Fruit fly (Drosophila melanogaster) whole organism, embryonic: ENCODE data around the gene Nse4.

Experiments used
- B-H2 ChIP-seq: fragments of 200-800 bp; sonication (Bioruptor generic); optimal IDR thresholded peaks from 2 replicates; lab custom pipeline; 2018; ENCODE audit warnings: missing biosample characterization, mild to moderate bottlenecking, missing genetic modification characterization
- CG10209 ChIP-seq: fragments of 200-800 bp; sonication (Bioruptor generic); optimal IDR thresholded peaks from 3 replicates; lab custom pipeline; 2017; ENCODE audit warnings: missing biosample characterization, mild to moderate bottlenecking, missing genetic modification characterization, missing genetic modification reagents
- CG10274 ChIP-seq: fragments of 200-800 bp; sonication (Bioruptor generic); optimal IDR thresholded peaks from 3 replicates; lab custom pipeline; 2017; ENCODE audit warnings: missing biosample characterization, mild to moderate bottlenecking, missing genetic modification characterization
- CG10979 ChIP-seq: fragments of 200-800 bp; sonication (Bioruptor generic); optimal IDR thresholded peaks from 2 replicates; lab custom pipeline; 2018; ENCODE audit warnings: missing biosample characterization, mild to moderate bottlenecking, missing genetic modification characterization, moderate library complexity
- CG11695 ChIP-seq: fragments of 200-800 bp; sonication (Bioruptor generic); IDR thresholded peaks from 3 replicates; pipeline ENCODE4 v1.3.6; 2022; ENCODE audit warnings: missing biosample characterization, missing genetic modification characterization
- CG12071 ChIP-seq: fragments of 200-800 bp; sonication (Bioruptor generic); optimal IDR thresholded peaks from 3 replicates; lab custom pipeline; 2018; ENCODE audit warnings: missing biosample characterization, mild to moderate bottlenecking, missing genetic modification characterization
- CG12744 ChIP-seq: fragments of 200-800 bp; sonication (Bioruptor generic); optimal IDR thresholded peaks from 2 replicates; lab custom pipeline; 2016; ENCODE audit warnings: missing biosample characterization, missing genetic modification characterization
- CG14050 ChIP-seq: fragments of 200-800 bp; sonication (Bioruptor generic); IDR thresholded peaks from 3 replicates; pipeline ENCODE4 v1.3.6; 2022; ENCODE audit warnings: missing biosample characterization, missing genetic modification characterization
- CG14710 ChIP-seq: fragments of 200-800 bp; sonication (Bioruptor generic); optimal IDR thresholded peaks from 3 replicates; lab custom pipeline; 2019; ENCODE audit warnings: missing biosample characterization, mild to moderate bottlenecking, missing genetic modification characterization, moderate library complexity
- CG1647 ChIP-seq: fragments of 200-800 bp; sonication (Bioruptor generic); optimal IDR thresholded peaks from 3 replicates; lab custom pipeline; 2016; ENCODE audit warnings: missing biosample characterization, missing genetic modification characterization
- CG18011 ChIP-seq: fragments of 200-800 bp; sonication (Bioruptor generic); optimal IDR thresholded peaks from 2 replicates; lab custom pipeline; 2017; ENCODE audit warnings: missing biosample characterization, missing genetic modification characterization, mild to moderate bottlenecking, moderate library complexity, missing genotype
- CG30020 ChIP-seq: fragments of 200-800 bp; optimal IDR thresholded peaks from 2 replicates; lab custom pipeline; 2019; ENCODE audit warnings: missing biosample characterization, mild to moderate bottlenecking, missing genetic modification characterization, moderate library complexity
- CG32767 ChIP-seq: fragments of 200-800 bp; sonication (Bioruptor generic); IDR thresholded peaks from 2 replicates; pipeline ENCODE4 v1.3.6; 2022; ENCODE audit warnings: missing biosample characterization, missing genetic modification characterization
- CG32772 ChIP-seq: fragments of 200-800 bp; sonication (Bioruptor generic); IDR thresholded peaks from 2 replicates; pipeline ENCODE4 v1.3.6; 2022; ENCODE audit warnings: missing biosample characterization, missing genetic modification characterization
- CG6683 ChIP-seq: fragments of 200-800 bp; sonication (Bioruptor generic); optimal IDR thresholded peaks from 2 replicates; lab custom pipeline; 2017; ENCODE audit warnings: missing biosample characterization, mild to moderate bottlenecking, missing genetic modification characterization, missing genetic modification reagents
- CG6689 ChIP-seq: fragments of 200-800 bp; sonication (Bioruptor generic); IDR thresholded peaks from 2 replicates; pipeline ENCODE4 v1.3.6; 2022; ENCODE audit warnings: missing biosample characterization, missing genetic modification characterization
- CG6854 ChIP-seq: fragments of 200-800 bp; sonication (Bioruptor generic); optimal IDR thresholded peaks from 3 replicates; lab custom pipeline; 2017; ENCODE audit warnings: missing biosample characterization, mild to moderate bottlenecking, missing genetic modification characterization
- CG7786 ChIP-seq: fragments of 200-800 bp; sonication (Bioruptor generic); optimal IDR thresholded peaks from 2 replicates; lab custom pipeline; 2016; ENCODE audit warnings: missing biosample characterization, missing genetic modification characterization
- CG7928 ChIP-seq: fragments of 200-800 bp; sonication (Bioruptor generic); optimal IDR thresholded peaks from 2 replicates; lab custom pipeline; 2017; ENCODE audit warnings: missing biosample characterization, mild to moderate bottlenecking, missing genetic modification characterization
- CG7963 ChIP-seq: fragments of 200-800 bp; sonication (Bioruptor generic); IDR thresholded peaks from 3 replicates; pipeline ENCODE4 v1.3.6; 2022; ENCODE audit warnings: missing biosample characterization, missing genetic modification characterization; ENCODE audit not compliant: partially characterized antibody
- CTCF ChIP-seq: fragments of 200-800 bp; sonication (Bioruptor generic); optimal IDR thresholded peaks from 2 replicates; lab custom pipeline; 2017; ENCODE audit warnings: missing biosample characterization, mild to moderate bottlenecking, missing genetic modification characterization, moderate library complexity
- Dek ChIP-seq: fragments of 200-800 bp; sonication (Bioruptor generic); optimal IDR thresholded peaks from 3 replicates; lab custom pipeline; 2019; ENCODE audit warnings: missing biosample characterization, mild to moderate bottlenecking, missing genetic modification characterization, moderate library complexity
- ERR ChIP-seq: fragments of 200-800 bp; sonication (Bioruptor generic); optimal IDR thresholded peaks from 2 replicates; lab custom pipeline; 2016; ENCODE audit warnings: missing biosample characterization, missing genetic modification characterization
- Mes4 ChIP-seq: fragments of 200-800 bp; sonication (Bioruptor generic); optimal IDR thresholded peaks from 2 replicates; lab custom pipeline; 2016; ENCODE audit warnings: missing biosample characterization, missing genetic modification characterization
- Oaz ChIP-seq: fragments of 200-800 bp; sonication (Bioruptor generic); IDR thresholded peaks from 2 replicates; pipeline ENCODE4 v1.3.6; 2022; ENCODE audit warnings: missing biosample characterization, missing genetic modification characterization
- Rx ChIP-seq: fragments of 200-800 bp; sonication (Bioruptor generic); IDR thresholded peaks from 2 replicates; pipeline ENCODE4 v1.3.6; 2022; ENCODE audit warnings: missing biosample characterization, missing genetic modification characterization
- Sry-δ ChIP-seq: fragments of 200-800 bp; sonication (Bioruptor generic); optimal IDR thresholded peaks from 2 replicates; lab custom pipeline; 2016; ENCODE audit warnings: missing biosample characterization, missing genetic modification characterization
- abd-A ChIP-seq: fragments of 200-800 bp; sonication (Bioruptor generic); optimal IDR thresholded peaks from 3 replicates; lab custom pipeline; 2019; ENCODE audit warnings: missing biosample characterization, mild to moderate bottlenecking, missing genetic modification characterization, moderate library complexity
- aop ChIP-seq: fragments of 200-800 bp; sonication (Bioruptor generic); IDR thresholded peaks from 2 replicates; pipeline ENCODE4 v1.3.6; 2022; ENCODE audit warnings: missing biosample characterization, missing genetic modification characterization
- ase ChIP-seq: fragments of 200-800 bp; sonication (Bioruptor generic); IDR thresholded peaks from 3 replicates; pipeline ENCODE4 v1.3.6; 2022; ENCODE audit warnings: missing biosample characterization, missing genetic modification characterization
- ash1 ChIP-seq: fragments of 200-800 bp; sonication (Bioruptor generic); optimal IDR thresholded peaks from 2 replicates; lab custom pipeline; 2018; ENCODE audit warnings: missing biosample characterization, mild to moderate bottlenecking, missing genetic modification characterization
- bowl ChIP-seq: fragments of 200-800 bp; sonication (Bioruptor generic); IDR thresholded peaks from 2 replicates; pipeline ENCODE4 v1.3.6; 2022; ENCODE audit warnings: missing biosample characterization, missing genetic modification characterization
- cad ChIP-seq: fragments of >200 bp; optimal IDR thresholded peaks from 2 replicates; lab custom pipeline; 2017; ENCODE audit warnings: missing biosample characterization, missing genetic modification characterization
- ftz-f1 ChIP-seq: fragments of 200-800 bp; sonication (Bioruptor generic); optimal IDR thresholded peaks from 2 replicates; lab custom pipeline; 2016; ENCODE audit warnings: missing biosample characterization, missing genetic modification characterization
- gce ChIP-seq: fragments of 200-800 bp; sonication (Bioruptor generic); IDR thresholded peaks from 3 replicates; pipeline ENCODE4 v1.3.6; 2022; ENCODE audit warnings: missing biosample characterization, missing genetic modification characterization
- gcm2 ChIP-seq: fragments of 200-800 bp; sonication (Bioruptor generic); optimal IDR thresholded peaks from 2 replicates; lab custom pipeline; 2016; ENCODE audit warnings: missing biosample characterization, missing genetic modification characterization
- grau ChIP-seq: fragments of 200-800 bp; optimal IDR thresholded peaks from 3 replicates; lab custom pipeline; 2019; ENCODE audit warnings: missing biosample characterization, mild to moderate bottlenecking, missing genetic modification characterization, moderate library complexity
- h ChIP-seq: fragments of >200 bp; optimal IDR thresholded peaks from 2 replicates; lab custom pipeline; 2017
- lmd ChIP-seq: fragments of 200-800 bp; sonication (Bioruptor generic); IDR thresholded peaks from 2 replicates; pipeline ENCODE4 v1.3.6; 2022; ENCODE audit warnings: missing biosample characterization, missing genetic modification characterization
- lola ChIP-seq, 3 experiments: fragments of >200 bp in 2 of 3; fragments of 200-800 bp in 1 of 3; sonication (Bioruptor generic) in 1 of 3; optimal IDR thresholded peaks; 2 replicates each; lab custom pipeline; 2017 to 2019; ENCODE audit warnings: missing biosample characterization in 3 of 3, missing genetic modification characterization in 3 of 3, mild to moderate bottlenecking in 1 of 3, moderate library complexity in 1 of 3
- lov ChIP-seq, 2 experiments: fragments of 200-800 bp in 1 of 2; fragments of >200 bp in 1 of 2; sonication (Bioruptor generic) in 1 of 2; IDR thresholded peaks in 1 of 2; optimal IDR thresholded peaks in 1 of 2; 2 replicates in 1 of 2; 3 replicates in 1 of 2; pipeline versions ENCODE4 v1.3.6 to Lab custom; 2017 to 2022; ENCODE audit warnings: missing biosample characterization in 1 of 2, missing genetic modification characterization in 1 of 2
- otp ChIP-seq: fragments of 200-800 bp; sonication (Bioruptor generic); IDR thresholded peaks from 3 replicates; pipeline ENCODE4, ENCODE4 v1.3.6; 2022; ENCODE audit warnings: missing biosample characterization, missing genetic modification characterization
- pfk ChIP-seq: fragments of 200-800 bp; sonication (Bioruptor generic); optimal IDR thresholded peaks from 2 replicates; lab custom pipeline; 2018; ENCODE audit warnings: missing biosample characterization, mild to moderate bottlenecking, missing genetic modification characterization, moderate library complexity
- pita ChIP-seq: fragments of 200-800 bp; sonication (Bioruptor generic); optimal IDR thresholded peaks from 2 replicates; lab custom pipeline; 2017; ENCODE audit warnings: missing biosample characterization, mild to moderate bottlenecking, missing genetic modification characterization
- sens-2 ChIP-seq: fragments of 200-800 bp; sonication (Bioruptor generic); IDR thresholded peaks from 2 replicates; pipeline ENCODE4 v1.3.6; 2022; ENCODE audit warnings: missing biosample characterization, missing genetic modification characterization
- sna ChIP-seq: fragments of 200-800 bp; sonication (Bioruptor generic); IDR thresholded peaks from 2 replicates; pipeline ENCODE4 v1.3.6; 2022; ENCODE audit warnings: missing biosample characterization, missing genetic modification characterization; ENCODE audit not compliant: partially characterized antibody
- tio ChIP-seq: fragments of 200-800 bp; sonication (Bioruptor generic); optimal IDR thresholded peaks from 2 replicates; lab custom pipeline; 2017; ENCODE audit warnings: missing biosample characterization, missing genetic modification characterization, inconsistent platforms
- toy ChIP-seq: fragments of 200-800 bp; sonication (Bioruptor generic); IDR thresholded peaks from 2 replicates; pipeline ENCODE4 v1.3.6; 2022; ENCODE audit warnings: missing biosample characterization, missing genetic modification characterization
- tx ChIP-seq: fragments of 200-800 bp; sonication (Bioruptor generic); optimal IDR thresholded peaks from 2 replicates; lab custom pipeline; 2016; ENCODE audit warnings: missing biosample characterization, missing genetic modification characterization

Nse4 gene

DNA sequence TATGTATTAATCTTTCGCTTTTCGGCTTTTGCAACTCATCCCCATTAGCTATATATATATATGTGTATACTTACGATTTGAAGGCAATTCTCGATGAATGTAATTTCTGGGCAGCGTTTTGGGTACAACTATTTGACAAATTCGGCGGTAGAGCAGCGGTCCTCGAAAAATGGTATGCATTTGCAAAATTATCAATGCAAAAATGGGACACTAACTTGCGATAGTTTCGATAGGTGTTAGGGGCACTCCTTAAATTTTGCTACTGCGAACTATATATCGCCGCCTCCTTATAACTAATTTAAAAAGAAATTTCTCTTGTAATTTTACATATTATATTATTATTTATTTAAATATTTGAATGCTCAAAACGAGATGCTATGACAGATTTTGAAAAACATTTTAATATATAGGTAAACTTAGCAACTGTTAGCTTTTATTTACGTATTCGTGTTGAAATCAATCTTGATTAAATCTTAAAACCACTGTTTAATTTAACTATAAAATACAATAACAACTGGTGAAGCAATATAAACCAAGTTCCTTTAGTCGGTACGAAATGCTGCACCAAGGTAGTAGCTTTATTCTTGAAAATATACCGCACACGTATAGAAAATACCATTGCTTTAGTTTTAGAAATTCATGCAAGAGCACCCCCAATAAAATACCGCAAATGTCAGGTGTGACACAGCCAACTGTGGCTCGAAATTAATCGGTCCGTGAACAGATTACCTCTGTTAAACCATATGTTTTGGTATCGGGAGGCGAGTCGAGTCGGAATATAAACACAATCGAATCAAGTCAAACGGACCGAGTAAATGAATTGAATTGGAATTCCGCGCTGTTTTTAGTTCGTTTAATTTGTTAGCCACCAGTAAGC, 25.8 kb upstream of the Nse4 start, which contains the start of the genes CG5355 and Klp31E (continued):
- TF ChIP-seq lov (optimal IDR thresholded peaks at IDR 0.05; lab: Kevin White, UChicago) (no peak), lov (GFP tag; IDR thresholded peaks at IDR 0.05; lab: Robert Waterston, UW) (no peak), CG7786 (GFP tag; lab: Kevin White, UChicago) (peak; percentile 43), lmd (GFP tag; lab: Robert Waterston, UW) (peak; percentile 52), CG30020 (peak; percentile 95), sna (peak; percentile 75), bowl (GFP tag; lab: Robert Waterston, UW) (no peak), CG12744 (GFP tag; lab: Kevin White, UChicago) (no peak), CG6689 (GFP tag; lab: Robert Waterston, UW) (peak; percentile 71), pita (GFP tag; lab: Kevin White, UChicago) (no peak), grau (tag; lab: Kevin White, UChicago) (peak; percentile 79), CG7928 (GFP tag; lab: Kevin White, UChicago) (no peak), ase (GFP tag; lab: Robert Waterston, UW) (peak; percentile 4; the same call in 1 of the 3 replicates), CG10274 (GFP tag; lab: Kevin White, UChicago) (peak; percentile 1), otp (no peak), CG14050 (GFP tag; lab: Robert Waterston, UW) (no peak), tx (GFP tag; lab: Kevin White, UChicago) (peak; percentile 13), CG10979 (peak; percentile 72), h (lab: Kevin White, UChicago) (no peak), B-H2 (no peak), cad (GFP tag; lab: Kevin White, UChicago) (no peak), CG18011 (GFP tag; lab: Kevin White, UChicago) (no peak), toy (GFP tag; lab: Robert Waterston, UW) (no peak), pfk (GFP tag; lab: Kevin White, UChicago) (peak; percentile 41), sens-2 (no peak), Sry-δ (GFP tag; lab: Kevin White, UChicago) (peak; percentile 69), gcm2 (GFP tag; lab: Kevin White, UChicago) (peak; percentile 35), aop (0 out of 2 replicates have a peak, but pooled peaks have one; percentile 11), CTCF (GFP tag; lab: Kevin White, UChicago) (no peak), CG11695 (GFP tag; lab: Robert Waterston, UW) (no peak; the same call in 2 of the 3 replicates), CG6683 (GFP tag; lab: Kevin White, UChicago) (no peak), CG32772 (GFP tag; lab: Robert Waterston, UW) (0 out of 2 replicates have a peak, but pooled peaks have one; percentile 4), CG6854 (GFP tag; lab: Kevin White, UChicago) (no peak), Rx (GFP tag; lab: Robert Waterston, UW) (no peak), Oaz (0 out of 2 replicates have a peak, but pooled peaks have one; percentile 46), Mes4 (peak; percentile 46), CG14710 (tag; lab: Kevin White, UChicago) (peak; percentile 83), ERR (GFP tag; lab: Kevin White, UChicago) (no peak), CG10209 (peak; percentile 71), CG32767 (GFP tag; lab: Robert Waterston, UW) (0 out of 2 replicates have a peak, but pooled peaks have one; percentile 25), CG7963 (GFP tag; lab: Robert Waterston, UW) (peak; percentile 49; the same call in 1 of the 3 replicates), tio (GFP tag; lab: Kevin White, UChicago) (no peak), CG1647 (GFP tag; lab: Kevin White, UChicago) (peak; percentile 10), CG12071 (no peak), ftz-f1 (GFP tag; lab: Kevin White, UChicago) (no peak), ash1 (GFP tag; lab: Kevin White, UChicago) (no peak), Dek (tag; lab: Kevin White, UChicago) (no peak), lola (GFP tag; optimal IDR thresholded peaks at IDR 0.05; lab: Kevin White, UChicago) (peak in 1 of 3 experiments; percentile 82), gce (GFP tag; lab: Robert Waterston, UW) (peak; percentile 32; the same call in 1 of the 3 replicates), abd-A (tag; lab: Kevin White, UChicago) (no peak)
